Fruit fly (Drosophila melanogaster): Measurements from ENCODE around the gene CG33298.

Gene CG33298

DNA sequence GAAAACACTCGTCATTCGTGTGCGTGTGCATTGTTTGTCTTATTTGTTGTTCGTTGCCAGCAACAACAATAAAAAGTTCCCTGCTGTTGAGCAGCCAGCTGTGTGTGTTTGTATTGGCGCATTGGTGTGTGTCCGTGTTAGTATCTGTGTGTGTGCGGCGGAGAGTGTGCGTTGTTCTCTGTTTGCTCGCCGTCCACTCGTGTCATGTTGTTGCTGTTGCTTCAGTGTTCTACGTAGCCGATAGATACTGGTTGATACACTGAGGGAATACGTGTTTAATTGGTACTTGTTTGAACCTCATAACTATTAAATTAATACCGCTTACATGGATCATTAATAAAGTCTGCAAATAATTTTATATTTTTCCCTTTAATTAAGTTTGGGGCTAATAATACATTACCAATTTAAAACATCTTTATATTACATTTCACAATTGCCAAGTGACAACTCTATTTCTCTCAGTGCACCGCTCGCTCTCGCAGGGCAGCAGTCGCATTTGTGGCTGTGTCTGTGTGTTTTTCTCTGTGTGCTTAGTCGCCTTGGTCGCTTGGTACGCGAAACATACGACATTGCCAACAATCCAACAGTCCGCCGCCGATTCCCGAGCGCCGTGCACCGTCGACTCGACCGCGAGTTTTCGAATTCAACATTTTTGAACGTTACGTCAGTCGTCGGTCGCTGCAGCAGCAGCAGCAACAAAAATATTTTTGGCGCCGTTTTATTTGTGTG is 73.2 kb downstream of the CG33298 start, which contains the start of gene brwl (continued):
- TF ChIP-seq ss (GFP tag; optimal IDR thresholded peaks at IDR 0.05): peak; percentile 97 to 98
- peak; percentile 96 for TF ChIP-seq CG8319 (GFP tag; optimal IDR thresholded peaks at IDR 0.05)
- peak; percentile 97 for TF ChIP-seq Sox15 (GFP tag; optimal IDR thresholded peaks at IDR 0.05)
- TF ChIP-seq CG10631 (GFP tag; optimal IDR thresholded peaks at IDR 0.05): peak; percentile 99
- TF ChIP-seq vri (GFP tag; optimal IDR thresholded peaks at IDR 0.05): peak; percentile 97
- peak; percentile 99 for TF ChIP-seq Hr4 (GFP tag; optimal IDR thresholded peaks at IDR 0.05)
- TF ChIP-seq dac (GFP tag; optimal IDR thresholded peaks at IDR 0.05): peak; percentile 96
- peak; percentile 97 for TF ChIP-seq CG16779 (tag; optimal IDR thresholded peaks at IDR 0.05)
- TF ChIP-seq fd85E (GFP tag; optimal IDR thresholded peaks at IDR 0.05): peak; percentile 96
- TF ChIP-seq CG15336 (GFP tag; IDR thresholded peaks at IDR 0.05): peak; percentile 99
- TF ChIP-seq spab (GFP tag; optimal IDR thresholded peaks at IDR 0.05): peak; percentile 99
- peak; percentile 99 for TF ChIP-seq Eip75B (GFP tag; optimal IDR thresholded peaks at IDR 0.05)
- peak; percentile 98 for TF ChIP-seq fkh (GFP tag; optimal IDR thresholded peaks at IDR 0.05)
- TF ChIP-seq salr (GFP tag; optimal IDR thresholded peaks at IDR 0.05): peak; percentile 95 to 99
- peak; percentile 99 for TF ChIP-seq acj6 (GFP tag; optimal IDR thresholded peaks at IDR 0.05)
- TF ChIP-seq CG31627 (GFP tag; optimal IDR thresholded peaks at IDR 0.05): peak; percentile 99
- peak; percentile 99 for TF ChIP-seq eg (GFP tag; IDR thresholded peaks at IDR 0.05)
- peak; percentile 99 for TF ChIP-seq lz (GFP tag; optimal IDR thresholded peaks at IDR 0.05)
- peak; percentile 98 for TF ChIP-seq cyc (GFP tag; optimal IDR thresholded peaks at IDR 0.05)
- TF ChIP-seq Hr38 (GFP tag; optimal IDR thresholded peaks at IDR 0.05): peak; percentile 74
- TF ChIP-seq achi (GFP tag; optimal IDR thresholded peaks at IDR 0.05): peak; percentile 98
- peak; percentile 98 for TF ChIP-seq CG11762 (GFP tag; optimal IDR thresholded peaks at IDR 0.05; ENCODE audit: insufficient read depth)
- peak; percentile 98 for TF ChIP-seq CG6276 (GFP tag; optimal IDR thresholded peaks at IDR 0.05)
- peak; percentile 98 for TF ChIP-seq Smox (GFP tag; optimal IDR thresholded peaks at IDR 0.05)

DNA sequence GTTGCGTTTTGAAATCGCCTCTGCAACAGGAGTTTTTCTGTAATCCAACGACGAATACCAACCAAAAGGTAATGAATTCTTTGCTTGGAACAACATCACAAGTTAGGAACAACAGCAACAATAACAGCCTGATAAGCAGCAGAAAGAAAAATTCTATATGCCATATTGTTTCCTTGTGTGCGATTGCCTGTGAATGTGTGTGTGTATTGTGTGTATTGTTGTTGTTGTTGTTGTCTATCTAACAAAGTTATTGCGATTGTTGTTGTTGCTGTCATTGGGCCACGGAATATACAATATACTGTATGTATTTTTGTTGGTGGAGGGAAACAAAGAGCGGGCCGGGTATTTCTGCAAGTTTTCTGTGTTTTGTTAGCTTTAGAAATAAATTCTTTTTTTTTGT is 73.9 kb downstream of the CG33298 start:
- TF ChIP-seq CG3919 (GFP tag; optimal IDR thresholded peaks at IDR 0.05) (no peak), spab (GFP tag; optimal IDR thresholded peaks at IDR 0.05) (no peak), net (GFP tag; optimal IDR thresholded peaks at IDR 0.05) (no peak), Ets96B (tag; optimal IDR thresholded peaks at IDR 0.05) (no peak), OdsH (GFP tag; optimal IDR thresholded peaks at IDR 0.05) (no peak), Hr4 (GFP tag; optimal IDR thresholded peaks at IDR 0.05) (no peak)

DNA sequence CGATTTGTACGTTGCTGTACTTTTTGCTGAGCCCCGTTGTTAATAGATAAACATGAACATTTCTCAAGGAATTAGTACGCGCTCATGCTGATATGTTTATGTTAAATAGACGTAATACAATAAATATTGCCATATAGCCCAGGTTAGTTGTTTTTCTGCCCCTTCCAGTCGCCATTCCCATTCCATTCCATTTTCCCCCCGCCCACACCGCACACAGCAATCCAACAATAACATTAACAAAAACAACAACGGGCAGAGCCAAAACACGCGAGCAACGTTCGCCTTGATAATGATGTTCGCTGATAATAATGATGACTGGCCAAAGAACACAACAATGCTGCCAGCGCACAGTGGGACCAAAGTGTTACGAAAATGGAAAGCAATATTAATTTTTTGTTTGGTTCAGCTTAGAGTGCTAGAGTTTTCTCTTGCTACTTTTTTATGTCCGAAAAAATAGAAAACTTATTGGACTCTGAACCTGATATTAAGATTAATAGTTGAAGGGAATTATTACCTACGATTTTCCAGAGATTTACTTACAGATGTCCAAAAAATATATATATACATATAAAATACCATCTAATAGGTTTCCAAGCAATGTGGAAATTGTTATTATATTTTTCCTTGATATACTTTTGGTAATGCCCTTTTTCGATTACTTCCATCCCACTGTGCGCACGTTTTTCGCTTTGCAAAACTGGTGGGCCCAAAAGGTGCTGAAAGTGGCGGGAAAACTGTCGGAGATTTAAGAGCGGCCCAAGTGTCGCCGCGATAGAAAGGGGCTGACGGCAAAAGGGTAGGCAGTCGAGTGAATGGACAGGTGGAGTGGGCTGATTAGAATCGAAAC is 74.5 kb downstream of the CG33298 start:
- peak; percentile 98 for TF ChIP-seq CG6276 (GFP tag; optimal IDR thresholded peaks at IDR 0.05)
- TF ChIP-seq cyc (GFP tag; optimal IDR thresholded peaks at IDR 0.05): peak; percentile 90
- TF ChIP-seq CG8632 (GFP tag; optimal IDR thresholded peaks at IDR 0.05): peak; percentile 96
- TF ChIP-seq spab (GFP tag; optimal IDR thresholded peaks at IDR 0.05): peak; percentile 98
- peak; percentile 90 for TF ChIP-seq CG9139 (GFP tag; optimal IDR thresholded peaks at IDR 0.05)
- peak; percentile 90 for TF ChIP-seq dac (GFP tag; optimal IDR thresholded peaks at IDR 0.05)
- peak; percentile 97 for TF ChIP-seq CG4318 (GFP tag; optimal IDR thresholded peaks at IDR 0.05)
- TF ChIP-seq CG6854 (GFP tag; optimal IDR thresholded peaks at IDR 0.05): peak; percentile 89
- TF ChIP-seq Gug (GFP tag; IDR thresholded peaks at IDR 0.05): peak; percentile 89
- TF ChIP-seq CG34406 (GFP tag; optimal IDR thresholded peaks at IDR 0.05): peak; percentile 97
- peak; percentile 88 for TF ChIP-seq vri (GFP tag; optimal IDR thresholded peaks at IDR 0.05)
- TF ChIP-seq CG11294 (GFP tag; IDR thresholded peaks at IDR 0.05): peak; percentile 90
- peak; percentile 88 for TF ChIP-seq Blimp-1 (GFP tag; optimal IDR thresholded peaks at IDR 0.05)
- TF ChIP-seq CG8319 (GFP tag; optimal IDR thresholded peaks at IDR 0.05): peak; percentile 93
- TF ChIP-seq CG15336 (GFP tag; IDR thresholded peaks at IDR 0.05): peak; percentile 95
- peak; percentile 93 for TF ChIP-seq Eip75B (GFP tag; optimal IDR thresholded peaks at IDR 0.05)
- TF ChIP-seq CG11902 (GFP tag; optimal IDR thresholded peaks at IDR 0.05): peak; percentile 90
- peak; percentile 95 for TF ChIP-seq topi (GFP tag; optimal IDR thresholded peaks at IDR 0.05)
- peak; percentile 88 for TF ChIP-seq CG31627 (GFP tag; optimal IDR thresholded peaks at IDR 0.05)
- TF ChIP-seq CG1621 (tag; optimal IDR thresholded peaks at IDR 0.05): peak; percentile 90
- peak; percentile 98 for TF ChIP-seq CG32006 (GFP tag; optimal IDR thresholded peaks at IDR 0.05)
- peak; percentile 88 for TF ChIP-seq fd85E (GFP tag; optimal IDR thresholded peaks at IDR 0.05)
- TF ChIP-seq net (GFP tag; optimal IDR thresholded peaks at IDR 0.05): peak; percentile 97
- peak; percentile 89 for TF ChIP-seq Sox15 (GFP tag; optimal IDR thresholded peaks at IDR 0.05)
- TF ChIP-seq CG7368 (GFP tag; optimal IDR thresholded peaks at IDR 0.05): peak; percentile 92
- TF ChIP-seq Sox102F (GFP tag; optimal IDR thresholded peaks at IDR 0.05): peak; percentile 94
- TF ChIP-seq salr (GFP tag; optimal IDR thresholded peaks at IDR 0.05): peak; percentile 81 to 99
- TF ChIP-seq CG3919 (GFP tag; optimal IDR thresholded peaks at IDR 0.05): peak; percentile 95
- TF ChIP-seq Smox (GFP tag; optimal IDR thresholded peaks at IDR 0.05): peak; percentile 96
- TF ChIP-seq fkh (GFP tag; optimal IDR thresholded peaks at IDR 0.05): peak; percentile 70

Measured in whole organism, prepupa.